Worm (Caenorhabditis elegans) whole organism, late embryonic: ENCODE results near the gene seld-1.

ENCODE experiments used
- C08G9.2 ChIP-seq: sonication (generic microtip); optimal IDR thresholded peaks from 2 replicates; lab custom pipeline; 2016; ENCODE audit warnings: mild to moderate bottlenecking, missing genetic modification characterization, moderate library complexity, missing compliant biosample characterization
- F13H6.1 ChIP-seq: sonication (generic microtip); optimal IDR thresholded peaks from 2 replicates; lab custom pipeline; 2016; ENCODE audit warnings: missing genetic modification characterization, missing compliant biosample characterization
- ama-1 ChIP-seq: fragments of 150-350 bp; optimal IDR thresholded peaks from 2 replicates; lab custom pipeline; 2014
- ceh-14 ChIP-seq: sonication (generic microtip); optimal IDR thresholded peaks from 2 replicates; lab custom pipeline; 2016; ENCODE audit warnings: missing genotype, missing genetic modification characterization, missing compliant biosample characterization
- ceh-18 ChIP-seq: sonication (generic microtip); optimal IDR thresholded peaks from 2 replicates; lab custom pipeline; 2016; ENCODE audit warnings: missing genetic modification characterization, missing compliant biosample characterization
- ceh-19 ChIP-seq: fragments of 200-800 bp; sonication (Bioruptor generic); optimal IDR thresholded peaks from 2 replicates; lab custom pipeline; 2018; ENCODE audit warnings: mild to moderate bottlenecking, missing genetic modification characterization, missing compliant biosample characterization
- ceh-2 ChIP-seq: sonication (generic microtip); optimal IDR thresholded peaks from 2 replicates; lab custom pipeline; 2016; ENCODE audit warnings: missing genotype, missing genetic modification characterization, missing compliant biosample characterization
- ceh-24 ChIP-seq: sonication (generic microtip); optimal IDR thresholded peaks from 2 replicates; lab custom pipeline; 2016; ENCODE audit warnings: mild to moderate bottlenecking, missing genetic modification characterization, missing compliant biosample characterization
- ceh-30 ChIP-seq: fragments of 150-350 bp; optimal IDR thresholded peaks from 2 replicates; lab custom pipeline; 2014; ENCODE audit warnings: missing biosample characterization, missing genetic modification characterization
- ceh-31 ChIP-seq: sonication (generic microtip); optimal IDR thresholded peaks from 2 replicates; lab custom pipeline; 2016; ENCODE audit warnings: missing genetic modification characterization, missing compliant biosample characterization
- ceh-45 ChIP-seq: fragments of 200-800 bp; sonication (Bioruptor generic); IDR thresholded peaks from 2 replicates; pipeline ENCODE4 v1.3.6; 2022; ENCODE audit warnings: missing genetic modification reagents, missing genetic modification characterization, missing compliant biosample characterization
- ceh-6 ChIP-seq: fragments of 200-800 bp; sonication (Bioruptor generic); optimal IDR thresholded peaks from 2 replicates; lab custom pipeline; 2018; ENCODE audit warnings: mild to moderate bottlenecking, missing genetic modification characterization, missing compliant biosample characterization
- che-1 ChIP-seq: sonication (generic microtip); optimal IDR thresholded peaks from 2 replicates; lab custom pipeline; 2016; ENCODE audit warnings: mild to moderate bottlenecking, missing genetic modification characterization, missing compliant biosample characterization
- elt-2 ChIP-seq: sonication (generic microtip); optimal IDR thresholded peaks from 2 replicates; lab custom pipeline; 2016; ENCODE audit warnings: missing genetic modification reagents, missing genetic modification characterization, missing compliant biosample characterization
- ets-4 ChIP-seq: sonication (generic microtip); optimal IDR thresholded peaks from 2 replicates; lab custom pipeline; 2016; ENCODE audit warnings: missing genetic modification characterization, missing compliant biosample characterization
- eyg-1 ChIP-seq: sonication (generic microtip); optimal IDR thresholded peaks from 2 replicates; lab custom pipeline; 2016; ENCODE audit warnings: missing genotype, missing genetic modification characterization, missing compliant biosample characterization
- fax-1 ChIP-seq: sonication (generic microtip); optimal IDR thresholded peaks from 2 replicates; lab custom pipeline; 2016; ENCODE audit warnings: missing genotype, missing genetic modification characterization, missing compliant biosample characterization
- hlh-13 ChIP-seq: fragments of 200-800 bp; sonication (Bioruptor generic); optimal IDR thresholded peaks from 2 replicates; lab custom pipeline; 2018; ENCODE audit warnings: mild to moderate bottlenecking, missing genetic modification characterization, missing compliant biosample characterization
- hlh-30 ChIP-seq: sonication (generic microtip); optimal IDR thresholded peaks from 2 replicates; lab custom pipeline; 2017; ENCODE audit warnings: antibody characterized with exemption, missing genetic modification characterization, missing compliant biosample characterization; ENCODE audit not compliant: insufficient read depth
- hlh-8 ChIP-seq: sonication (generic microtip); optimal IDR thresholded peaks from 2 replicates; lab custom pipeline; 2016; ENCODE audit warnings: missing genotype, missing genetic modification characterization, missing compliant biosample characterization
- lim-6 ChIP-seq: sonication (generic microtip); optimal IDR thresholded peaks from 2 replicates; lab custom pipeline; 2016; ENCODE audit warnings: missing genetic modification characterization, missing compliant biosample characterization
- lin-11 ChIP-seq: fragments of 200-800 bp; sonication (Bioruptor generic); optimal IDR thresholded peaks from 2 replicates; lab custom pipeline; 2018; ENCODE audit warnings: mild to moderate bottlenecking, missing genetic modification characterization, missing compliant biosample characterization
- madf-2 ChIP-seq: sonication (generic microtip); optimal IDR thresholded peaks from 2 replicates; lab custom pipeline; 2017; ENCODE audit warnings: missing genetic modification characterization, missing compliant biosample characterization
- nfya-1 ChIP-seq: sonication (generic microtip); optimal IDR thresholded peaks from 2 replicates; lab custom pipeline; 2017; ENCODE audit warnings: missing genetic modification characterization, mild to moderate bottlenecking, missing compliant biosample characterization, antibody characterized with exemption, moderate library complexity
- nhr-232 ChIP-seq: sonication (generic microtip); optimal IDR thresholded peaks from 2 replicates; lab custom pipeline; 2016; ENCODE audit warnings: missing genetic modification characterization, missing compliant biosample characterization
- odd-2 ChIP-seq: sonication (generic microtip); optimal IDR thresholded peaks from 2 replicates; lab custom pipeline; 2017; ENCODE audit warnings: antibody characterized with exemption, mild to moderate bottlenecking, missing genetic modification characterization, missing compliant biosample characterization
- pag-3 ChIP-seq: sonication (generic microtip); optimal IDR thresholded peaks from 2 replicates; lab custom pipeline; 2016; ENCODE audit warnings: missing compliant biosample characterization, missing genetic modification characterization, borderline replicate concordance
- pat-9 ChIP-seq: fragments of 200-800 bp; sonication (Bioruptor generic); optimal IDR thresholded peaks from 2 replicates; lab custom pipeline; 2018; ENCODE audit warnings: mild to moderate bottlenecking, missing genetic modification characterization, moderate library complexity, missing compliant biosample characterization
- pax-1 ChIP-seq: fragments of 150-350 bp; optimal IDR thresholded peaks from 2 replicates; lab custom pipeline; 2014; ENCODE audit warnings: missing biosample characterization, missing genetic modification characterization
- pha-2 ChIP-seq: sonication (generic microtip); optimal IDR thresholded peaks from 2 replicates; lab custom pipeline; 2017; ENCODE audit warnings: mild to moderate bottlenecking, missing genetic modification characterization, missing compliant biosample characterization
- pros-1 ChIP-seq: fragments of 150-350 bp; optimal IDR thresholded peaks from 2 replicates; lab custom pipeline; 2014; ENCODE audit warnings: missing biosample characterization, missing genetic modification reagents, missing genetic modification characterization
- ref-2 ChIP-seq: sonication (generic microtip); optimal IDR thresholded peaks from 2 replicates; lab custom pipeline; 2016; ENCODE audit warnings: missing genetic modification characterization, missing compliant biosample characterization
- rnt-1 ChIP-seq: sonication (generic microtip); optimal IDR thresholded peaks from 2 replicates; lab custom pipeline; 2016; ENCODE audit warnings: missing genetic modification characterization, missing compliant biosample characterization
- tbx-2 ChIP-seq: sonication (generic microtip); optimal IDR thresholded peaks from 2 replicates; lab custom pipeline; 2016; ENCODE audit warnings: missing genetic modification characterization, missing compliant biosample characterization
- tbx-7 ChIP-seq: sonication (generic microtip); optimal IDR thresholded peaks from 2 replicates; lab custom pipeline; 2016; ENCODE audit warnings: missing genotype, missing genetic modification characterization, missing compliant biosample characterization
- ttx-3 ChIP-seq: sonication (generic microtip); optimal IDR thresholded peaks from 2 replicates; lab custom pipeline; 2016; ENCODE audit warnings: missing genetic modification reagents, missing genetic modification characterization, missing compliant biosample characterization
- unc-3 ChIP-seq, 2 experiments: fragments of 200-800 bp in 1 of 2; sonication (Bioruptor generic) in 1 of 2; sonication (generic microtip) in 1 of 2; conservative IDR thresholded peaks in 1 of 2; optimal IDR thresholded peaks in 1 of 2; 2 replicates each; pipeline versions ENCODE4 v1.3.6 to Lab custom; 2016 to 2022; ENCODE audit warnings: missing compliant biosample characterization in 2 of 2, missing genetic modification characterization in 2 of 2, missing genetic modification reagents in 1 of 2
- unc-55 ChIP-seq: sonication (generic microtip); optimal IDR thresholded peaks from 2 replicates; lab custom pipeline; 2017; ENCODE audit warnings: missing biosample characterization, missing genetic modification reagents, missing genetic modification characterization
- unc-86 ChIP-seq: sonication (generic microtip); optimal IDR thresholded peaks from 2 replicates; lab custom pipeline; 2016; ENCODE audit warnings: missing genetic modification characterization, missing compliant biosample characterization
- zip-5 ChIP-seq: sonication (generic microtip); optimal IDR thresholded peaks from 2 replicates; lab custom pipeline; 2016; ENCODE audit warnings: missing genetic modification characterization, missing compliant biosample characterization

Gene seld-1

DNA sequence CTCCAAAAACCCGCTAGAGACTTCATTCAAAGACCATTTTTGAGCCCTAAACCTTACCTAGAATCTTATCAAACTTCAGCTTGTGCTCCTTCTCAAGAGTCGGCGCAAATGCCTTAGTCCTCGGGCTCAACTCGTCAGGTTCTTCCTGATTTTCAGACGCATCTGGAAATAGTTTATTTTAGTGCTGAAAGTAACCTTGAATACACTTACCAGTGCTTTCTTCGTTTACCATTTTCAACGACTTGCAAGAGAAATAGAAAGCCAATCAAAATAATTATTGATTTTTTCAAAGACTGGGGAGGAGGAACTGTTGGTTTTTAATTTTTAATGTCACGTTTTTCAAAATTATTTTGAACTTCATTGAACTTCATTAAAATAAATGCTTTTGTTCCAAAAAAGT lies 33.2 kb upstream of the seld-1 start, which contains the start of the genes ttbk-8.1 and Y38H8A.4:
TSS of gene ttbk-8.1 (plus strand) at position 301 of the 400 bp plus-strand sequence.
TSS of gene Y38H8A.4 (minus strand) at position 366 of the 400 bp plus-strand sequence.
- TF ChIP-seq tbx-2 (tag; lab: Kevin White, UChicago) (no peak), ceh-45 (GFP tag; lab: Robert Waterston, UW) (no peak), ceh-2 (tag; lab: Kevin White, UChicago) (no peak), hlh-8 (tag; lab: Kevin White, UChicago) (no peak), ceh-24 (tag; lab: Kevin White, UChicago) (no peak), che-1 (tag; lab: Kevin White, UChicago) (no peak), eyg-1 (tag; lab: Kevin White, UChicago) (no peak), pros-1 (tag; lab: Kevin White, UChicago) (no peak), ceh-31 (tag; lab: Kevin White, UChicago) (no peak)
- TF ChIP-seq, all 69 proteins: peak for 0

DNA sequence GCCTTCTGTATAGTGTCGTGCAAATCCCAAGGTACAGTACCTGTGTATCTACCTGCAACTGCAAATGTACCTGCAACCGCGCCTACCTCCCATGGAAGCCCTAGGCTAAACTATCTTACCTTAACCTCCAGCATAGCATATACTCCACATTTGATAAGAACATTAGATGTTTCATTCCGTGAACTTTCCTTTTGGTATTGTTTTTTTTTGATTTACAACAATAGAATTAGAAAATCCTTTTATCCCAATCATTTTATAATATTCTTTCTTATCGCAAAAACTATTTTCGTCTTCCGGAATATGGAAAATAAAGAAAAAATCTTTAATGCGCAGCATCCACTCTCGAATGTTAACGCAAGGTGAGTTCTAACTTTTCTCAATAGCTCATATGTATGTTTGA lies 31.1 kb upstream of the seld-1 start, which contains the start of gene Y38H8A.2:
TSS of gene Y38H8A.2 (plus strand) at position 301 of the 400 bp plus-strand sequence.
- TF ChIP-seq madf-2 (no peak), ceh-30 (tag; lab: Kevin White, UChicago) (no peak), ttx-3 (no peak), hlh-13 (no peak), pax-1 (tag; lab: Kevin White, UChicago) (no peak), ceh-14 (tag; lab: Kevin White, UChicago) (no peak), pha-2 (tag; lab: Kevin White, UChicago) (no peak), ceh-18 (tag; lab: Kevin White, UChicago) (no peak), nhr-232 (tag; lab: Kevin White, UChicago) (no peak), ama-1 (no peak), pat-9 (tag; lab: Kevin White, UChicago) (no peak)

DNA sequence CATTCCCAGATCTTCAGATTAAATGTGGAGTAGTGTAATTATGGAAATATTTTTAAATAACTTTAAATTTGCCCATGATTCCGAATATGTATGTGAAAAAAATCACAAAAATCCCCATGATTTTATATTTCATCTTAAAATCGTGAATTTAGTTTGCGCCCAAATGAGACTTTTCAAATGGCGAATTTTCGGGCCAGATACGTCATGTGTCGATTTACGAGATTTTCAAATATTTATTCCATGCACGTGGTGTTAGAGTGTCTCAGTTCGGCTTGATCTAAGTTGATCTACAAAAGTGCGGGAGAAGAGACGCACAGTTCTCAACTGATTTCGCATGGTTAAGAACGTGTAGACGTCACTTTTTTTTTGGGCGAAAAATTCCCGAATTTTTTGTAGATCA lies 22.8 kb upstream of the seld-1 start, which contains the start of gene Y38H8A.1:
TSS of gene Y38H8A.1 (plus strand) at position 301 of the 400 bp plus-strand sequence.
- no peak for TF ChIP-seq tbx-7 (tag; lab: Kevin White, UChicago)
- no peak for TF ChIP-seq zip-5
- no peak for TF ChIP-seq hlh-30 (tag; lab: Kevin White, UChicago)
- TF ChIP-seq nhr-232 (tag; lab: Kevin White, UChicago): no peak

DNA sequence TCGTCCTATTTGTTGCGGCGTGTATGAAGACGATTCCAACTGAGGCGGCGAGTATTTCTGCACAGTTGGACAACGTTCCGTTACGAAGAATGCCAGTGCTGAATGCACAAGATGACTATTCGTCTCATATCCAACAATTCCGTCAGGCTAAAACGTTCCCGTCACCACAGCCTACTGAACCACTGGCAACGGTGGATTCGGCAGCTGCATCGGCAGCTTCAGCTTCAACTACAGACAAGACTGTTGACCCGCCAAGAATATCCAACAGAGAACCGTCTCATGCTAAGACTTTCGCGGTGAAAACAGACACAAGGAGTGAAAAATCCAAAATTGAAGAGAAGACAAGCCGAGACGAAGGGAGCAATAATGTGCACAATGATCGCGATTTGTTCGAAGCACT lies 21.6 kb upstream of the seld-1 start:
- TF ChIP-seq madf-2 (no peak), ceh-45 (GFP tag; lab: Robert Waterston, UW) (no peak), hlh-13 (no peak), lin-11 (tag; lab: Kevin White, UChicago) (no peak), odd-2 (tag; lab: Kevin White, UChicago) (no peak), ceh-2 (tag; lab: Kevin White, UChicago) (no peak), ref-2 (tag; lab: Kevin White, UChicago) (no peak), ceh-6 (GFP tag; lab: Kevin White, UChicago) (no peak), unc-55 (GFP tag; lab: Kevin White, UChicago) (no peak)

DNA sequence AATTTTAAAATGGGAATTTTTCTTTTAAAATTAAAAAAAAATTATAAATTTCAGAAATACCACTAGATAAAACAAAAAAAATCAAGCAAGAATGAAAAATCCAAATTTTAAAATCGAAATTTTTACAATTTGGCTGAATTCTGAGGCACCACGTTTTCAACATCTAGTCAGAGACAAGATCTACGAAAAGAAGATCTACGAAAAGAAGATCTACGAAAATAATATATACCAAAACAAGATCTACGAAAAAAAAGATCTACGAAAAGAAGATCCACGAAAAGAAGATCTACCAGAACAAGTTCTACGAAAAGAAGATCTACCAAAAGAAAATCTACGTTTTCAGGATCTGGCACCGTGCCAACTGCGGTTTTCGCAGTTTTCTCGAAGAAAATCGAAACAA lies 18.2 kb upstream of the seld-1 start:
- peak; percentile 50 for TF ChIP-seq elt-2
- TF ChIP-seq tbx-7 (tag; lab: Kevin White, UChicago): peak; percentile 62
- TF ChIP-seq ceh-31 (tag; lab: Kevin White, UChicago): peak; percentile 88
- TF ChIP-seq ref-2 (tag; lab: Kevin White, UChicago): peak; percentile 31
- peak; percentile 81 for TF ChIP-seq C08G9.2 (tag; lab: Kevin White, UChicago)
- no peak for TF ChIP-seq nfya-1 (tag; lab: Kevin White, UChicago)
- peak; percentile 54 for TF ChIP-seq rnt-1
- peak; percentile 80 for TF ChIP-seq zip-5
- TF ChIP-seq ets-4 (tag; lab: Kevin White, UChicago): peak; percentile 79
- TF ChIP-seq F13H6.1 (tag; lab: Kevin White, UChicago): peak; percentile 52
- peak; percentile 38 for TF ChIP-seq ceh-14 (tag; lab: Kevin White, UChicago)
- TF ChIP-seq ceh-19 (GFP tag; lab: Kevin White, UChicago): no peak
- no peak for TF ChIP-seq unc-3 (GFP tag; conservative IDR thresholded peaks at IDR 0.05; lab: Robert Waterston, UW)
- no peak for TF ChIP-seq unc-3 (tag; optimal IDR thresholded peaks at IDR 0.05; lab: Kevin White, UChicago)
- TF ChIP-seq hlh-8 (tag; lab: Kevin White, UChicago): peak; percentile 7
- TF ChIP-seq unc-86 (tag; lab: Kevin White, UChicago): peak; percentile 28
- TF ChIP-seq lim-6 (tag; lab: Kevin White, UChicago): peak; percentile 46
- peak; percentile 91 for TF ChIP-seq tbx-2 (tag; lab: Kevin White, UChicago)
- TF ChIP-seq ceh-2 (tag; lab: Kevin White, UChicago): peak; percentile 60
- TF ChIP-seq pag-3 (tag; lab: Kevin White, UChicago): no peak
- peak; percentile 90 for TF ChIP-seq fax-1
